Worm (Caenorhabditis elegans) whole organism, young adult: ENCODE results near the gene npr-40.

Source experiments
- B0035.1 ChIP-seq: sonication (generic microtip); optimal IDR thresholded peaks from 2 replicates; lab custom pipeline; 2016; ENCODE audit warnings: missing genetic modification characterization, mild to moderate bottlenecking, missing compliant biosample characterization, missing genotype, missing genetic modification reagents
- F23B12.7 ChIP-seq: sonication (generic microtip); optimal IDR thresholded peaks from 2 replicates; lab custom pipeline; 2017; ENCODE audit warnings: missing genetic modification characterization, mild to moderate bottlenecking, missing compliant biosample characterization, antibody characterized with exemption, moderate library complexity; ENCODE audit not compliant: insufficient read depth
- F37B4.10 ChIP-seq: fragments of 200-800 bp; sonication (Bioruptor generic); IDR thresholded peaks from 2 replicates; pipeline ENCODE4 v1.3.6; 2022; ENCODE audit warnings: missing genetic modification characterization, missing compliant biosample characterization
- F55B11.4 ChIP-seq: sonication (generic microtip); optimal IDR thresholded peaks from 2 replicates; lab custom pipeline; 2016; ENCODE audit warnings: missing compliant biosample characterization, missing genetic modification characterization, borderline replicate concordance; ENCODE audit not compliant: insufficient read depth
- K11D2.4 ChIP-seq: fragments of 200-800 bp; sonication (Bioruptor generic); IDR thresholded peaks from 2 replicates; pipeline ENCODE4 v1.3.6; 2022; ENCODE audit warnings: missing genetic modification reagents, missing genetic modification characterization, missing compliant biosample characterization
- K12H6.12 ChIP-seq: fragments of 200-800 bp; sonication (Bioruptor generic); optimal IDR thresholded peaks from 2 replicates; lab custom pipeline; 2018; ENCODE audit warnings: mild to moderate bottlenecking, missing genetic modification characterization, missing compliant biosample characterization
- T26A5.8 ChIP-seq: sonication (generic microtip); optimal IDR thresholded peaks from 2 replicates; lab custom pipeline; 2016; ENCODE audit warnings: missing genetic modification characterization, missing compliant biosample characterization
- Y53G8AR.9 ChIP-seq: fragments of 200-800 bp; sonication (Bioruptor generic); conservative IDR thresholded peaks from 2 replicates; pipeline ENCODE4 v1.3.6; 2022; ENCODE audit warnings: missing genetic modification reagents, missing genetic modification characterization, missing compliant biosample characterization
- Y79H2A.3 ChIP-seq: fragments of 200-800 bp; sonication (Bioruptor generic); conservative IDR thresholded peaks from 2 replicates; pipeline ENCODE4 v1.3.6; 2022; ENCODE audit warnings: missing genetic modification reagents, missing genetic modification characterization, missing compliant biosample characterization
- Y95B8A.8 ChIP-seq: fragments of 200-800 bp; sonication (Bioruptor generic); IDR thresholded peaks from 2 replicates; pipeline ENCODE4 v1.3.6; 2022; ENCODE audit warnings: missing genetic modification reagents, missing genetic modification characterization, missing compliant biosample characterization
- ZK185.1 ChIP-seq: sonication (generic microtip); optimal IDR thresholded peaks from 2 replicates; lab custom pipeline; 2016; ENCODE audit warnings: mild to moderate bottlenecking, missing genetic modification characterization, missing compliant biosample characterization; ENCODE audit not compliant: poor library complexity, severe bottlenecking
- aptf-3 ChIP-seq: fragments of 200-800 bp; sonication (Bioruptor generic); IDR thresholded peaks from 2 replicates; pipeline ENCODE4 v1.3.6; 2022; ENCODE audit warnings: missing genetic modification characterization, missing compliant biosample characterization
- athp-1 ChIP-seq: sonication (generic microtip); optimal IDR thresholded peaks from 2 replicates; lab custom pipeline; 2017; ENCODE audit warnings: mild to moderate bottlenecking, missing genetic modification characterization, missing compliant biosample characterization
- attf-5 ChIP-seq: fragments of 200-800 bp; sonication (Bioruptor generic); optimal IDR thresholded peaks from 2 replicates; lab custom pipeline; 2018; ENCODE audit warnings: mild to moderate bottlenecking, missing genetic modification characterization, missing compliant biosample characterization
- bed-2 ChIP-seq: fragments of 200-800 bp; sonication (Bioruptor generic); IDR thresholded peaks from 2 replicates; pipeline ENCODE4 v1.3.6; 2022; ENCODE audit warnings: missing genetic modification reagents, missing genetic modification characterization, missing compliant biosample characterization
- cebp-2 ChIP-seq: fragments of 200-800 bp; sonication (Bioruptor generic); IDR thresholded peaks from 2 replicates; pipeline ENCODE4 v1.3.6; 2022; ENCODE audit warnings: missing genetic modification characterization, missing compliant biosample characterization
- ceh-100 ChIP-seq: fragments of 200-800 bp; sonication (Bioruptor generic); IDR thresholded peaks from 2 replicates; pipeline ENCODE4 v1.3.6; 2022; ENCODE audit warnings: missing genetic modification reagents, missing genetic modification characterization, missing compliant biosample characterization
- dpl-1 ChIP-seq: fragments of 150-350 bp; optimal IDR thresholded peaks from 2 replicates; lab custom pipeline; 2014; ENCODE audit warnings: missing biosample characterization, missing genetic modification reagents, missing genetic modification characterization
- efl-1 ChIP-seq: fragments of 150-350 bp; optimal IDR thresholded peaks from 2 replicates; lab custom pipeline; 2014; ENCODE audit warnings: missing biosample characterization, missing genetic modification reagents, missing genetic modification characterization
- ekl-4 ChIP-seq: fragments of 200-800 bp; sonication (Bioruptor generic); IDR thresholded peaks from 2 replicates; pipeline ENCODE4 v1.3.6; 2022; ENCODE audit warnings: missing genetic modification reagents, missing genetic modification characterization, missing compliant biosample characterization
- hlh-12 ChIP-seq: sonication (generic microtip); optimal IDR thresholded peaks from 2 replicates; lab custom pipeline; 2016; ENCODE audit warnings: missing genetic modification characterization, missing compliant biosample characterization
- hmg-1.2 ChIP-seq: fragments of 200-800 bp; sonication (Bioruptor generic); IDR thresholded peaks from 2 replicates; pipeline ENCODE4 v1.3.6; 2022; ENCODE audit warnings: missing genetic modification reagents, missing genetic modification characterization, missing compliant biosample characterization
- lin-35 ChIP-seq, 3 experiments: fragments of 150-350 bp in 2 of 3; sonication (generic microtip) in 1 of 3; optimal IDR thresholded peaks; 2 replicates each; lab custom pipeline; 2014 to 2018; ENCODE audit warnings: missing biosample characterization in 3 of 3, missing genetic modification characterization in 3 of 3, missing genetic modification reagents in 3 of 3
- lin-40 ChIP-seq: sonication (generic microtip); optimal IDR thresholded peaks from 2 replicates; lab custom pipeline; 2016; ENCODE audit warnings: missing genetic modification characterization, mild to moderate bottlenecking, missing compliant biosample characterization, missing genotype, missing genetic modification reagents
- lsy-27 ChIP-seq: sonication (generic microtip); optimal IDR thresholded peaks from 2 replicates; lab custom pipeline; 2017; ENCODE audit warnings: missing genetic modification characterization, mild to moderate bottlenecking, missing compliant biosample characterization, antibody characterized with exemption, missing genotype, borderline replicate concordance; ENCODE audit not compliant: insufficient read depth
- madf-6 ChIP-seq: fragments of 200-800 bp; sonication (Bioruptor generic); IDR thresholded peaks from 2 replicates; pipeline ENCODE4 v1.3.6; 2022; ENCODE audit warnings: missing genetic modification reagents, missing genetic modification characterization, missing compliant biosample characterization
- madf-8 ChIP-seq: fragments of 200-800 bp; sonication (Bioruptor generic); conservative IDR thresholded peaks from 2 replicates; pipeline ENCODE4 v1.3.6; 2022; ENCODE audit warnings: missing genetic modification reagents, missing genetic modification characterization, missing compliant biosample characterization
- mcd-1 ChIP-seq: fragments of 200-800 bp; sonication (Bioruptor generic); IDR thresholded peaks from 2 replicates; pipeline ENCODE4 v1.3.6; 2022; ENCODE audit warnings: missing genetic modification reagents, missing genetic modification characterization, missing compliant biosample characterization
- mes-4 ChIP-seq: sonication (generic microtip); optimal IDR thresholded peaks from 2 replicates; lab custom pipeline; 2016; ENCODE audit warnings: missing genotype, missing genetic modification characterization, missing compliant biosample characterization
- nfya-1 ChIP-seq: sonication (generic microtip); optimal IDR thresholded peaks from 2 replicates; lab custom pipeline; 2017; ENCODE audit warnings: antibody characterized with exemption, missing compliant biosample characterization, missing genetic modification characterization, borderline replicate concordance; ENCODE audit not compliant: insufficient read depth
- nfya-2 ChIP-seq: fragments of 200-800 bp; sonication (Bioruptor generic); IDR thresholded peaks from 2 replicates; pipeline ENCODE4 v1.3.6; 2022; ENCODE audit warnings: missing genetic modification reagents, missing genetic modification characterization, missing compliant biosample characterization
- nhr-120 ChIP-seq: fragments of 200-800 bp; sonication (Bioruptor generic); IDR thresholded peaks from 2 replicates; pipeline ENCODE4 v1.3.6; 2022; ENCODE audit warnings: missing genetic modification characterization, missing compliant biosample characterization
- pbrm-1 ChIP-seq: fragments of 200-800 bp; sonication (Bioruptor generic); IDR thresholded peaks from 2 replicates; pipeline ENCODE4 v1.3.6; 2022; ENCODE audit warnings: missing genetic modification reagents, missing genetic modification characterization, missing compliant biosample characterization
- pha-4 ChIP-seq: fragments of 150-350 bp; sonication (generic microtip); optimal IDR thresholded peaks from 2 replicates; lab custom pipeline; 2014; ENCODE audit warnings: missing biosample characterization, missing genetic modification reagents, missing genetic modification characterization
- rec-8 ChIP-seq, 2 experiments: sonication (generic microtip); optimal IDR thresholded peaks; 2 replicates each; lab custom pipeline; 2016; ENCODE audit warnings: mild to moderate bottlenecking in 2 of 2, missing genetic modification characterization in 2 of 2, missing genetic modification reagents in 2 of 2, missing genotype in 2 of 2, missing biosample characterization in 1 of 2, missing compliant biosample characterization in 1 of 2, moderate library complexity in 1 of 2
- rpc-1 ChIP-seq, 2 experiments: fragments of 150-350 bp in 1 of 2; sonication (generic microtip) in 1 of 2; optimal IDR thresholded peaks; 2 replicates each; lab custom pipeline; 2014 to 2018; ENCODE audit warnings: missing biosample characterization in 1 of 2, missing genetic modification characterization in 1 of 2, missing genetic modification reagents in 1 of 2, missing genotype in 1 of 2
- somi-1 ChIP-seq: fragments of 200-800 bp; sonication (Bioruptor generic); optimal IDR thresholded peaks from 2 replicates; lab custom pipeline; 2018; ENCODE audit warnings: mild to moderate bottlenecking, missing genetic modification characterization, missing compliant biosample characterization
- tlf-1 ChIP-seq: fragments of 200-800 bp; sonication (Bioruptor generic); optimal IDR thresholded peaks from 2 replicates; lab custom pipeline; 2018; ENCODE audit warnings: mild to moderate bottlenecking, missing genetic modification characterization, missing compliant biosample characterization
- zfh-2 ChIP-seq: fragments of 200-800 bp; sonication (Bioruptor generic); conservative IDR thresholded peaks from 2 replicates; pipeline ENCODE4 v1.3.6; 2022; ENCODE audit warnings: missing genetic modification reagents, missing genetic modification characterization, missing compliant biosample characterization
- zim-3 ChIP-seq: sonication (generic microtip); optimal IDR thresholded peaks from 2 replicates; lab custom pipeline; 2017; ENCODE audit warnings: mild to moderate bottlenecking, missing genetic modification characterization, moderate library complexity, missing compliant biosample characterization
- ztf-26 ChIP-seq: sonication (generic microtip); optimal IDR thresholded peaks from 2 replicates; lab custom pipeline; 2017; ENCODE audit warnings: missing genetic modification characterization, missing compliant biosample characterization

The npr-40 gene

ce11 chrX:14918538-14918937 lies at the start of gene npr-40:
TSS of gene npr-40 (plus strand) at chrX:14918838.
- TF ChIP-seq somi-1, result no peak
- TF ChIP-seq nhr-120, result no peak
- no peak for TF ChIP-seq F23B12.7 (tag; lab: Kevin White, UChicago)
- TF ChIP-seq attf-5 (GFP tag; lab: Kevin White, UChicago), result no peak
- TF ChIP-seq F55B11.4 (tag; lab: Kevin White, UChicago), result no peak
- no peak for TF ChIP-seq rpc-1 (optimal IDR thresholded peaks at IDR 0.05; lab: Kevin White, UChicago)
- no peak for TF ChIP-seq rpc-1 (tag; optimal IDR thresholded peaks at IDR 0.05; lab: Kevin White, UChicago)
- TF ChIP-seq ztf-26 (tag; lab: Kevin White, UChicago), result no peak
- TF ChIP-seq aptf-3 (GFP tag; lab: Robert Waterston, UW), result no peak
- no peak for TF ChIP-seq B0035.1 (tag; lab: Kevin White, UChicago)
- no peak for TF ChIP-seq lin-40 (tag; lab: Kevin White, UChicago)
- TF ChIP-seq F37B4.10 (GFP tag; lab: Robert Waterston, UW), result no peak
- no peak for TF ChIP-seq zfh-2 (GFP tag; lab: Robert Waterston, UW)
- no peak for TF ChIP-seq rec-8 (tag; optimal IDR thresholded peaks at IDR 0.05; lab: Kevin White, UChicago)
- no peak for TF ChIP-seq ceh-100 (GFP tag; lab: Robert Waterston, UW)
- TF ChIP-seq pha-4 (tag; lab: Kevin White, UChicago), result no peak
- no peak for TF ChIP-seq madf-6 (GFP tag; lab: Robert Waterston, UW)

- TF ChIP-seq athp-1 (tag; lab: Kevin White, UChicago) (no peak), hmg-1.2 (GFP tag; lab: Robert Waterston, UW) (no peak), tlf-1 (no peak), Y95B8A.8 (GFP tag; lab: Robert Waterston, UW) (no peak), ekl-4 (GFP tag; lab: Robert Waterston, UW) (no peak), ZK185.1 (tag; lab: Kevin White, UChicago) (no peak), K11D2.4 (GFP tag; lab: Robert Waterston, UW) (no peak)
These were observed 46.9 kb upstream of the npr-40 start, which contains the start of gene F31F6.2 for ce11 chrX:14871780-14872179. TSS of gene F31F6.2 (minus strand) at chrX:14871880.

ce11 chrX:14872817-14873469 lies 45.7 kb upstream of the npr-40 start, which contains the start of gene F31F6.3:
TSS of gene F31F6.3 (minus strand) at chrX:14872867.
- TF ChIP-seq efl-1 (GFP tag; lab: Kevin White, UChicago) (peak; percentile 73), madf-6 (GFP tag; lab: Robert Waterston, UW) (peak; percentile 65), dpl-1 (GFP tag; lab: Kevin White, UChicago) (peak; percentile 38), mcd-1 (GFP tag; lab: Robert Waterston, UW) (peak; percentile 46), cebp-2 (GFP tag; lab: Robert Waterston, UW) (no peak), nfya-2 (no peak), madf-8 (GFP tag; lab: Robert Waterston, UW) (0 out of 2 replicates have a peak, but pooled peaks have one; percentile 8)

DNA sequence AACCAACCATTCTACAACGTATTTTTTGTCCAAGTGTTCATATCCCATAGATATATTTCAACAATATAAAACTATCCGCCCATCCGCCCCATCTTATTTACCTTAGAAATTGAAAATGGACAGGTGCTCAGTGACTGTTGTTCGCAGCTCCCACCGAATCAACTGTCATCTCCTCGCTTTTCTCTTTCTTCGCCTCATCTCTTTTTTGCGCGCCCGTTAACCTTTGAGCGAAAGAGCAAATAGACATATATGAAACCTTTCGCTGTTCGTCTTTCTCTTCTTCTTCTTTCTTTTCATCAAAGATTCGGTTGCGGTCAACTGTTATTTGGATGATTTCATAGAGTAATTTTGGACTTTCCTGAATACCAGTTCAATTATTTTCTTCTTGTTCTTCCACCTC lies 43.0 kb upstream of the npr-40 start, which contains the start of gene sssh-1:
Gene sssh-1 (plus strand): TSS at position 301 of the 400 bp plus-strand sequence.
- TF ChIP-seq Y79H2A.3 (no peak), athp-1 (tag; lab: Kevin White, UChicago) (no peak), lin-35 (GFP tag; optimal IDR thresholded peaks at IDR 0.05; lab: Kevin White, UChicago) (no peak), Y53G8AR.9 (GFP tag; lab: Robert Waterston, UW) (no peak), pbrm-1 (GFP tag; lab: Robert Waterston, UW) (no peak), zim-3 (tag; lab: Kevin White, UChicago) (no peak), nfya-1 (no peak), T26A5.8 (tag; lab: Kevin White, UChicago) (no peak), madf-8 (GFP tag; lab: Robert Waterston, UW) (no peak), hlh-12 (tag; lab: Kevin White, UChicago) (no peak), bed-2 (GFP tag; lab: Robert Waterston, UW) (no peak), K12H6.12 (no peak), mes-4 (tag; lab: Kevin White, UChicago) (no peak), lsy-27 (tag; lab: Kevin White, UChicago) (no peak)
